Worm (Caenorhabditis elegans) whole organism, late embryonic: Measurements from ENCODE around the gene D1005.2.

Experiments
- F13H6.1 ChIP-seq: sonication (generic microtip); optimal IDR thresholded peaks from 2 replicates; lab custom pipeline; 2016; ENCODE audit warnings: missing genetic modification characterization, missing compliant biosample characterization
- Y22D7AL.16 ChIP-seq: sonication (generic microtip); optimal IDR thresholded peaks from 2 replicates; lab custom pipeline; 2016; ENCODE audit warnings: missing genetic modification characterization, missing compliant biosample characterization
- ceh-48 ChIP-seq: sonication (generic microtip); optimal IDR thresholded peaks from 2 replicates; lab custom pipeline; 2016; ENCODE audit warnings: missing genetic modification characterization, inconsistent platforms, missing compliant biosample characterization
- dmd-4 ChIP-seq: sonication (generic microtip); optimal IDR thresholded peaks from 2 replicates; lab custom pipeline; 2016; ENCODE audit warnings: borderline replicate concordance, missing genetic modification characterization, missing compliant biosample characterization
- hlh-30 ChIP-seq: sonication (generic microtip); optimal IDR thresholded peaks from 2 replicates; lab custom pipeline; 2017; ENCODE audit warnings: antibody characterized with exemption, missing genetic modification characterization, missing compliant biosample characterization; ENCODE audit not compliant: insufficient read depth
- lin-11 ChIP-seq: fragments of 200-800 bp; sonication (Bioruptor generic); optimal IDR thresholded peaks from 2 replicates; lab custom pipeline; 2018; ENCODE audit warnings: mild to moderate bottlenecking, missing genetic modification characterization, missing compliant biosample characterization
- madf-2 ChIP-seq: sonication (generic microtip); optimal IDR thresholded peaks from 2 replicates; lab custom pipeline; 2017; ENCODE audit warnings: missing genetic modification characterization, missing compliant biosample characterization
- pha-2 ChIP-seq: sonication (generic microtip); optimal IDR thresholded peaks from 2 replicates; lab custom pipeline; 2017; ENCODE audit warnings: mild to moderate bottlenecking, missing genetic modification characterization, missing compliant biosample characterization
- pha-4 ChIP-seq: fragments of 150-350 bp; optimal IDR thresholded peaks from 2 replicates; lab custom pipeline; 2018; ENCODE audit warnings: missing biosample characterization, missing genetic modification reagents, missing genetic modification characterization
- pqm-1 ChIP-seq: sonication (generic microtip); optimal IDR thresholded peaks from 2 replicates; lab custom pipeline; 2016; ENCODE audit warnings: missing genetic modification characterization, missing compliant biosample characterization
- unc-3 ChIP-seq, 2 experiments: fragments of 200-800 bp in 1 of 2; sonication (Bioruptor generic) in 1 of 2; sonication (generic microtip) in 1 of 2; conservative IDR thresholded peaks in 1 of 2; optimal IDR thresholded peaks in 1 of 2; 2 replicates each; pipeline versions ENCODE4 v1.3.6 to Lab custom; 2016 to 2022; ENCODE audit warnings: missing compliant biosample characterization in 2 of 2, missing genetic modification characterization in 2 of 2, missing genetic modification reagents in 1 of 2
- unc-42 ChIP-seq: sonication (generic microtip); optimal IDR thresholded peaks from 2 replicates; lab custom pipeline; 2016; ENCODE audit warnings: missing genotype, missing genetic modification characterization, missing compliant biosample characterization
- unc-86 ChIP-seq: sonication (generic microtip); optimal IDR thresholded peaks from 2 replicates; lab custom pipeline; 2016; ENCODE audit warnings: missing genetic modification characterization, missing compliant biosample characterization

DNA sequence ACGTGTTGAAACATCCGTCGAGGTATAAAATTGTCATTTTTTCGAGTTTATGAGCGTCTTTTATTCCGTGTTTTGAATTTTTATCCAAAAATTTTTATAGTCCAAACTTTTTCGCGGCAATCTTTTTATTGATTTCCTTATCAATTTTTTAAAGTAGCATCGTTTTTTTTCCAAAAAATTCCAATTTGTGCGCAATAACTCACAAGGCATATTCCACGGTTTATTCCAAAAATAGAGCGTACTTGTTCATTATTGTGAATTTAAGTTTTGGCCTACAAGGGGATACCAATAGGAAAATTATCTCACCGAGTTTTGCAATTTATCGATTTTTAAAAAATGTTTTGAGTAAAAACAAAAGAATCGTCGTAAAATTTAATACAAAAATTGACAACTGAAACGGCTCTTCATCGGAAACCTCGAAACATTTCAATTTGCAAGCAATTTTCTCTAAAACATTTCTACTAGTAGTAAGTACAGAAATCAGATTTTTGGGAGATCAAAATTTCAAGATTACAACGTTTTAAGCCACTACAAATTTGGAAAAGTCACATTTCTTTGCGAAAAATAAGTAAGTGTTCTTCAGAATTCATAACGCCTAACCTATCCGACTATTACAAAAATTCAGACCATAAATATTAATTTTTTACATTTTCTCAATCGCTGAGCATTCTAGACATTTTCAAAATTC lies 15.1 kb upstream of the D1005.2 start:
- TF ChIP-seq pqm-1 (no peak), Y22D7AL.16 (tag; lab: Kevin White, UChicago) (peak; percentile 3), unc-42 (tag; lab: Kevin White, UChicago) (no peak), hlh-30 (tag; lab: Kevin White, UChicago) (no peak), pha-4 (no peak), lin-11 (no peak), madf-2 (no peak), ceh-48 (no peak), F13H6.1 (tag; lab: Kevin White, UChicago) (no peak), unc-86 (no peak), dmd-4 (tag; lab: Kevin White, UChicago) (no peak), unc-3 (GFP tag; conservative IDR thresholded peaks at IDR 0.05; lab: Robert Waterston, UW) (no peak), unc-3 (tag; optimal IDR thresholded peaks at IDR 0.05; lab: Kevin White, UChicago) (no peak), pha-2 (tag; lab: Kevin White, UChicago) (no peak)
